Fruit fly (Drosophila melanogaster): Measurements from ENCODE around the gene CG43447.

- TF ChIP-seq psq (optimal IDR thresholded peaks at IDR 0.05): no peak
- TF ChIP-seq insv (optimal IDR thresholded peaks at IDR 0.05): no peak
Observed at dm6 chr3R:27408683-27409082, 31.4 kb upstream of the CG43447 start.

Measured in Kc167 (cell line).